Worm (Caenorhabditis elegans) whole organism, L4/young adult: ENCODE results near the gene mask-1.
A peak's percentile ranks its signal among the peaks of the same experiment; 100 is the strongest.

Source experiments
- W03F9.2 ChIP-seq: fragments of 150-350 bp; optimal IDR thresholded peaks from 2 replicates; lab custom pipeline; 2014; ENCODE audit warnings: missing biosample characterization, missing genetic modification characterization
- dao-5 ChIP-seq: sonication (generic microtip); optimal IDR thresholded peaks from 2 replicates; lab custom pipeline; 2016; ENCODE audit warnings: missing genotype, missing genetic modification characterization, moderate library complexity, missing compliant biosample characterization
- him-1 ChIP-seq: sonication (generic microtip); optimal IDR thresholded peaks from 2 replicates; lab custom pipeline; 2016; ENCODE audit warnings: missing genotype, missing genetic modification reagents, missing genetic modification characterization, missing compliant biosample characterization

mask-1 gene

ce11 chrIV:10374601-10375000 lies at the start of gene mask-1:
TSS of gene mask-1 (plus strand) at chrIV:10374901.
- TF ChIP-seq W03F9.2 (tag; lab: Kevin White, UChicago) (no peak), dao-5 (no peak)

ce11 chrIV:10330962-10331361 lies 43.7 kb upstream of the mask-1 start:
- TF ChIP-seq dao-5 (no peak), him-1 (no peak), W03F9.2 (tag; lab: Kevin White, UChicago) (no peak)

- TF ChIP-seq W03F9.2 (tag; lab: Kevin White, UChicago) (no peak), him-1 (no peak), dao-5 (no peak)
Measured at ce11 chrIV:10331882-10332281, 42.8 kb upstream of the mask-1 start.

- TF ChIP-seq W03F9.2 (tag; lab: Kevin White, UChicago) (no peak), dao-5 (no peak), him-1 (no peak)
Measured at ce11 chrIV:10337286-10337685, 37.4 kb upstream of the mask-1 start.

- no peak for TF ChIP-seq dao-5
- TF ChIP-seq him-1: no peak
- no peak for TF ChIP-seq W03F9.2 (tag; lab: Kevin White, UChicago)
Measured at ce11 chrIV:10339701-10340100, 35.0 kb upstream of the mask-1 start.

- TF ChIP-seq dao-5 (no peak), him-1 (peak; percentile 9), W03F9.2 (tag; lab: Kevin White, UChicago) (no peak)
Measured at ce11 chrIV:10341618-10342360, 32.9 kb upstream of the mask-1 start.

ce11 chrIV:10342361-10342706 lies 32.4 kb upstream of the mask-1 start:
- TF ChIP-seq dao-5 (no peak), W03F9.2 (tag; lab: Kevin White, UChicago) (peak; percentile 27)

- TF ChIP-seq dao-5 (no peak), W03F9.2 (tag; lab: Kevin White, UChicago) (no peak), him-1 (peak; percentile 1)
Measured at ce11 chrIV:10344621-10345020, 30.1 kb upstream of the mask-1 start.

- TF ChIP-seq him-1 (no peak), W03F9.2 (tag; lab: Kevin White, UChicago) (no peak)
Measured at ce11 chrIV:10345486-10345885, 29.2 kb upstream of the mask-1 start.

ce11 chrIV:10345990-10346389 lies 28.7 kb upstream of the mask-1 start:
- TF ChIP-seq dao-5: no peak
- TF ChIP-seq W03F9.2 (tag; lab: Kevin White, UChicago): peak; percentile 7
- peak; percentile 32 for TF ChIP-seq him-1

ce11 chrIV:10346948-10347347 lies 27.8 kb upstream of the mask-1 start:
- TF ChIP-seq dao-5 (no peak), him-1 (no peak), W03F9.2 (tag; lab: Kevin White, UChicago) (no peak)

ce11 chrIV:10347528-10347927 lies 27.2 kb upstream of the mask-1 start:
- no peak for TF ChIP-seq W03F9.2 (tag; lab: Kevin White, UChicago)
- no peak for TF ChIP-seq him-1
- no peak for TF ChIP-seq dao-5

- TF ChIP-seq dao-5 (no peak), W03F9.2 (tag; lab: Kevin White, UChicago) (no peak), him-1 (no peak)
Measured at ce11 chrIV:10349871-10350640, 24.6 kb upstream of the mask-1 start, which contains the start of the genes unc-43 and Y43C5B.3. TSS of gene unc-43 (minus strand) at chrIV:10350217. TSS of gene Y43C5B.3 (plus strand) at chrIV:10350590.

- no peak for TF ChIP-seq him-1
- TF ChIP-seq dao-5: no peak
- no peak for TF ChIP-seq W03F9.2 (tag; lab: Kevin White, UChicago)
Measured at ce11 chrIV:10352243-10352642, 22.5 kb upstream of the mask-1 start, which contains the start of gene Y43C5B.2. TSS of gene Y43C5B.2 (minus strand) at chrIV:10352343.

ce11 chrIV:10357072-10357471 lies 17.6 kb upstream of the mask-1 start, which contains the start of gene R11A8.1:
TSS of gene R11A8.1 (minus strand) at chrIV:10357172.
- TF ChIP-seq W03F9.2 (tag; lab: Kevin White, UChicago) (no peak), dao-5 (no peak), him-1 (no peak)
